Worm (Caenorhabditis elegans) whole organism, young adult: ENCODE results near the gene dct-7.

Experiments
- B0261.1 ChIP-seq: sonication (generic microtip); optimal IDR thresholded peaks from 2 replicates; lab custom pipeline; 2016; ENCODE audit warnings: mild to moderate bottlenecking, missing genetic modification characterization, moderate library complexity, missing compliant biosample characterization
- B0336.3 ChIP-seq: fragments of 200-800 bp; sonication (Bioruptor generic); IDR thresholded peaks from 2 replicates; pipeline ENCODE4 v1.3.6; 2022; ENCODE audit warnings: missing genetic modification characterization, missing compliant biosample characterization
- C06A6.2 ChIP-seq: fragments of 200-800 bp; sonication (Bioruptor generic); conservative IDR thresholded peaks from 2 replicates; pipeline ENCODE4 v1.3.6; 2022; ENCODE audit warnings: missing genetic modification characterization, missing compliant biosample characterization
- F33H1.4 ChIP-seq: fragments of 200-800 bp; sonication (Bioruptor generic); IDR thresholded peaks from 2 replicates; pipeline ENCODE4 v1.3.6; 2022; ENCODE audit warnings: missing genetic modification reagents, missing genetic modification characterization, missing compliant biosample characterization
- F37B4.10 ChIP-seq: fragments of 200-800 bp; sonication (Bioruptor generic); IDR thresholded peaks from 2 replicates; pipeline ENCODE4 v1.3.6; 2022; ENCODE audit warnings: missing genetic modification characterization, missing compliant biosample characterization
- F49E8.2 ChIP-seq: sonication (generic microtip); optimal IDR thresholded peaks from 3 replicates; lab custom pipeline; 2017; ENCODE audit warnings: missing genetic modification characterization, mild to moderate bottlenecking, missing compliant biosample characterization, antibody characterized with exemption, moderate library complexity; ENCODE audit not compliant: insufficient read depth
- F57C9.4 ChIP-seq: sonication (generic microtip); optimal IDR thresholded peaks from 2 replicates; lab custom pipeline; 2017; ENCODE audit warnings: mild to moderate bottlenecking, missing genetic modification characterization, missing compliant biosample characterization
- T26A5.8 ChIP-seq: sonication (generic microtip); optimal IDR thresholded peaks from 2 replicates; lab custom pipeline; 2016; ENCODE audit warnings: missing genetic modification characterization, missing compliant biosample characterization
- Y53F4B.3 ChIP-seq: fragments of 200-800 bp; sonication (Bioruptor generic); IDR thresholded peaks from 2 replicates; pipeline ENCODE4 v1.3.6; 2022; ENCODE audit warnings: missing genetic modification reagents, missing genetic modification characterization, missing compliant biosample characterization
- Y53G8AR.9 ChIP-seq: fragments of 200-800 bp; sonication (Bioruptor generic); conservative IDR thresholded peaks from 2 replicates; pipeline ENCODE4 v1.3.6; 2022; ENCODE audit warnings: missing genetic modification reagents, missing genetic modification characterization, missing compliant biosample characterization
- ZK185.1 ChIP-seq: sonication (generic microtip); optimal IDR thresholded peaks from 2 replicates; lab custom pipeline; 2016; ENCODE audit warnings: mild to moderate bottlenecking, missing genetic modification characterization, missing compliant biosample characterization; ENCODE audit not compliant: poor library complexity, severe bottlenecking
- atf-7 ChIP-seq: sonication (generic microtip); optimal IDR thresholded peaks from 2 replicates; lab custom pipeline; 2017; ENCODE audit warnings: mild to moderate bottlenecking, missing genetic modification characterization, missing compliant biosample characterization
- ceh-100 ChIP-seq: fragments of 200-800 bp; sonication (Bioruptor generic); IDR thresholded peaks from 2 replicates; pipeline ENCODE4 v1.3.6; 2022; ENCODE audit warnings: missing genetic modification reagents, missing genetic modification characterization, missing compliant biosample characterization
- ceh-27 ChIP-seq: fragments of 200-800 bp; sonication (Bioruptor generic); optimal IDR thresholded peaks from 2 replicates; lab custom pipeline; 2018; ENCODE audit warnings: mild to moderate bottlenecking, missing genetic modification characterization, moderate library complexity, missing compliant biosample characterization
- ceh-58 ChIP-seq: fragments of 200-800 bp; sonication (Bioruptor generic); IDR thresholded peaks from 2 replicates; pipeline ENCODE4 v1.3.6; 2022; ENCODE audit warnings: missing genetic modification characterization, missing compliant biosample characterization
- ceh-79 ChIP-seq: sonication (generic microtip); optimal IDR thresholded peaks from 2 replicates; lab custom pipeline; 2017; ENCODE audit warnings: mild to moderate bottlenecking, missing genetic modification characterization, missing compliant biosample characterization
- die-1 ChIP-seq: sonication (generic microtip); optimal IDR thresholded peaks from 2 replicates; lab custom pipeline; 2016; ENCODE audit warnings: missing genotype, mild to moderate bottlenecking, missing genetic modification characterization, missing compliant biosample characterization
- dpff-1 ChIP-seq: sonication (generic microtip); optimal IDR thresholded peaks from 2 replicates; lab custom pipeline; 2017; ENCODE audit warnings: mild to moderate bottlenecking, missing genetic modification characterization, missing compliant biosample characterization
- egl-44 ChIP-seq: fragments of 200-800 bp; sonication (Bioruptor generic); IDR thresholded peaks from 2 replicates; pipeline ENCODE4 v1.3.6; 2022; ENCODE audit warnings: missing genetic modification reagents, missing genetic modification characterization, missing compliant biosample characterization
- fkh-3 ChIP-seq: sonication (generic microtip); optimal IDR thresholded peaks from 2 replicates; lab custom pipeline; 2016; ENCODE audit warnings: mild to moderate bottlenecking, missing genetic modification characterization, missing compliant biosample characterization
- gei-17 ChIP-seq: fragments of 200-800 bp; sonication (Bioruptor generic); optimal IDR thresholded peaks from 2 replicates; lab custom pipeline; 2018; ENCODE audit warnings: mild to moderate bottlenecking, missing genetic modification characterization, missing compliant biosample characterization
- hrde-1 ChIP-seq: sonication (generic microtip); optimal IDR thresholded peaks from 2 replicates; lab custom pipeline; 2016; ENCODE audit warnings: missing genetic modification characterization, mild to moderate bottlenecking, missing compliant biosample characterization, moderate library complexity, missing genotype, missing genetic modification reagents, borderline replicate concordance
- madf-10 ChIP-seq: sonication (generic microtip); optimal IDR thresholded peaks from 2 replicates; lab custom pipeline; 2016; ENCODE audit warnings: mild to moderate bottlenecking, missing genetic modification characterization, missing compliant biosample characterization
- madf-8 ChIP-seq: fragments of 200-800 bp; sonication (Bioruptor generic); conservative IDR thresholded peaks from 2 replicates; pipeline ENCODE4 v1.3.6; 2022; ENCODE audit warnings: missing genetic modification reagents, missing genetic modification characterization, missing compliant biosample characterization
- nhr-120 ChIP-seq: fragments of 200-800 bp; sonication (Bioruptor generic); IDR thresholded peaks from 2 replicates; pipeline ENCODE4 v1.3.6; 2022; ENCODE audit warnings: missing genetic modification characterization, missing compliant biosample characterization
- nhr-80 ChIP-seq: sonication (generic microtip); optimal IDR thresholded peaks from 2 replicates; lab custom pipeline; 2016; ENCODE audit warnings: missing genetic modification characterization, missing compliant biosample characterization
- repo-1 ChIP-seq: sonication (generic microtip); optimal IDR thresholded peaks from 2 replicates; lab custom pipeline; 2017; ENCODE audit warnings: mild to moderate bottlenecking, missing genetic modification characterization, missing compliant biosample characterization
- rpc-1 ChIP-seq, 2 experiments: fragments of 150-350 bp in 1 of 2; sonication (generic microtip) in 1 of 2; optimal IDR thresholded peaks; 2 replicates each; lab custom pipeline; 2014 to 2018; ENCODE audit warnings: missing biosample characterization in 1 of 2, missing genetic modification characterization in 1 of 2, missing genetic modification reagents in 1 of 2, missing genotype in 1 of 2
- sptf-2 ChIP-seq: fragments of 200-800 bp; sonication (Bioruptor generic); optimal IDR thresholded peaks from 2 replicates; lab custom pipeline; 2018; ENCODE audit warnings: mild to moderate bottlenecking, missing genetic modification characterization, missing compliant biosample characterization
- tbx-9 ChIP-seq: sonication (generic microtip); optimal IDR thresholded peaks from 2 replicates; lab custom pipeline; 2016; ENCODE audit warnings: borderline replicate concordance, missing genetic modification characterization, inconsistent platforms, missing compliant biosample characterization
- tlf-1 ChIP-seq: fragments of 200-800 bp; sonication (Bioruptor generic); optimal IDR thresholded peaks from 2 replicates; lab custom pipeline; 2018; ENCODE audit warnings: mild to moderate bottlenecking, missing genetic modification characterization, missing compliant biosample characterization
- unc-130 ChIP-seq: sonication (generic microtip); optimal IDR thresholded peaks from 2 replicates; lab custom pipeline; 2016; ENCODE audit warnings: missing genetic modification reagents, missing genetic modification characterization, missing compliant biosample characterization
- xnd-1 ChIP-seq: sonication (generic microtip); optimal IDR thresholded peaks from 2 replicates; lab custom pipeline; 2016; ENCODE audit warnings: missing genotype, missing genetic modification reagents, missing genetic modification characterization, missing compliant biosample characterization
- zfh-2 ChIP-seq: fragments of 200-800 bp; sonication (Bioruptor generic); conservative IDR thresholded peaks from 2 replicates; pipeline ENCODE4 v1.3.6; 2022; ENCODE audit warnings: missing genetic modification reagents, missing genetic modification characterization, missing compliant biosample characterization
- zim-3 ChIP-seq: sonication (generic microtip); optimal IDR thresholded peaks from 2 replicates; lab custom pipeline; 2017; ENCODE audit warnings: mild to moderate bottlenecking, missing genetic modification characterization, moderate library complexity, missing compliant biosample characterization
- ztf-22 ChIP-seq: fragments of 200-800 bp; sonication (Bioruptor generic); optimal IDR thresholded peaks from 2 replicates; lab custom pipeline; 2018; ENCODE audit warnings: mild to moderate bottlenecking, missing genetic modification characterization, moderate library complexity, missing compliant biosample characterization
- ztf-25 ChIP-seq: fragments of 200-800 bp; sonication (Bioruptor generic); IDR thresholded peaks from 2 replicates; pipeline ENCODE4 v1.3.6; 2022; ENCODE audit warnings: missing genetic modification reagents, missing genetic modification characterization, missing compliant biosample characterization
- ztf-26 ChIP-seq: sonication (generic microtip); optimal IDR thresholded peaks from 2 replicates; lab custom pipeline; 2017; ENCODE audit warnings: missing genetic modification characterization, missing compliant biosample characterization
- ztf-3 ChIP-seq: fragments of 200-800 bp; sonication (Bioruptor generic); optimal IDR thresholded peaks from 2 replicates; lab custom pipeline; 2018; ENCODE audit warnings: mild to moderate bottlenecking, missing genetic modification characterization, missing compliant biosample characterization

The dct-7 gene

ce11 chrIV:4292569-4292968 is 2.2 kb upstream of the dct-7 start, which contains the start of gene F15E6.10:
F15E6.10 (plus strand) TSS chrIV:4292869.
- TF ChIP-seq C06A6.2 (no peak), ceh-100 (GFP tag; lab: Robert Waterston, UW) (no peak), madf-8 (GFP tag; lab: Robert Waterston, UW) (no peak), gei-17 (no peak), T26A5.8 (tag; lab: Kevin White, UChicago) (no peak), zim-3 (tag; lab: Kevin White, UChicago) (no peak), dpff-1 (tag; lab: Kevin White, UChicago) (no peak)

- TF ChIP-seq hrde-1 (tag; lab: Kevin White, UChicago) (no peak), F33H1.4 (no peak), die-1 (tag; lab: Kevin White, UChicago) (no peak), ztf-25 (no peak), repo-1 (no peak), ceh-58 (GFP tag; lab: Robert Waterston, UW) (no peak), F57C9.4 (no peak)
Measured at ce11 chrIV:4291174-4291573, 802 bp upstream of the dct-7 start, which contains the start of gene F15E6.4. F15E6.4 (plus strand) TSS chrIV:4291474.

ce11 chrIV:4289267-4289666 is 1.1 kb downstream of the dct-7 start, which contains the start of gene F15E6.5:
F15E6.5 (plus strand) TSS chrIV:4289567.
- no peak for TF ChIP-seq tlf-1 (GFP tag; lab: Kevin White, UChicago)
- TF ChIP-seq sptf-2 (GFP tag; lab: Kevin White, UChicago): no peak
- no peak for TF ChIP-seq madf-10 (tag; lab: Kevin White, UChicago)
- TF ChIP-seq ZK185.1 (tag; lab: Kevin White, UChicago): no peak
- no peak for TF ChIP-seq die-1 (tag; lab: Kevin White, UChicago)
- TF ChIP-seq rpc-1 (optimal IDR thresholded peaks at IDR 0.05; lab: Kevin White, UChicago): no peak
- no peak for TF ChIP-seq rpc-1 (tag; optimal IDR thresholded peaks at IDR 0.05; lab: Kevin White, UChicago)
- TF ChIP-seq nhr-120 (GFP tag; lab: Robert Waterston, UW): no peak
- no peak for TF ChIP-seq tbx-9 (tag; lab: Kevin White, UChicago)
- no peak for TF ChIP-seq ztf-3 (GFP tag; lab: Kevin White, UChicago)
- TF ChIP-seq madf-8 (GFP tag; lab: Robert Waterston, UW): no peak
- no peak for TF ChIP-seq B0261.1 (tag; lab: Kevin White, UChicago)
- TF ChIP-seq ceh-58 (GFP tag; lab: Robert Waterston, UW): no peak
- no peak for TF ChIP-seq Y53F4B.3 (GFP tag; lab: Robert Waterston, UW)

- TF ChIP-seq nhr-120 (GFP tag; lab: Robert Waterston, UW) (no peak), ztf-26 (tag; lab: Kevin White, UChicago) (no peak), F49E8.2 (no peak), zfh-2 (GFP tag; lab: Robert Waterston, UW) (no peak), Y53G8AR.9 (GFP tag; lab: Robert Waterston, UW) (no peak), egl-44 (GFP tag; lab: Robert Waterston, UW) (no peak), xnd-1 (no peak), nhr-80 (tag; lab: Kevin White, UChicago) (no peak), ceh-27 (GFP tag; lab: Kevin White, UChicago) (no peak), ztf-22 (GFP tag; lab: Kevin White, UChicago) (no peak), unc-130 (GFP tag; lab: Kevin White, UChicago) (no peak), F37B4.10 (GFP tag; lab: Robert Waterston, UW) (no peak), fkh-3 (tag; lab: Kevin White, UChicago) (no peak), C06A6.2 (no peak), B0336.3 (GFP tag; lab: Robert Waterston, UW) (no peak), atf-7 (tag; lab: Kevin White, UChicago) (no peak), ceh-79 (tag; lab: Kevin White, UChicago) (no peak)
- TF ChIP-seq, all 124 proteins: peak for 0
Measured at ce11 chrIV:4288332-4288731, 2.0 kb downstream of the dct-7 start, which contains the start of gene srv-4. srv-4 (minus strand) TSS chrIV:4288432.
